Worm (Caenorhabditis elegans) whole organism, L3 larva: ENCODE results near the gene taco-1.

Experiments used
- ama-1 ChIP-seq: fragments of 150-350 bp; optimal IDR thresholded peaks from 2 replicates; lab custom pipeline; 2018
- egl-27 ChIP-seq: sonication (generic microtip); optimal IDR thresholded peaks from 4 replicates; lab custom pipeline; 2017; ENCODE audit warnings: missing biosample characterization, missing genetic modification reagents, missing genetic modification characterization
- hmg-11 ChIP-seq: sonication (generic microtip); optimal IDR thresholded peaks from 2 replicates; lab custom pipeline; 2016; ENCODE audit warnings: missing genetic modification characterization, missing compliant biosample characterization
- lin-39 ChIP-seq: fragments of 150-350 bp; optimal IDR thresholded peaks from 2 replicates; lab custom pipeline; 2018; ENCODE audit warnings: missing biosample characterization, missing genetic modification reagents, missing genetic modification characterization
- nhr-77 ChIP-seq: fragments of 150-350 bp; optimal IDR thresholded peaks from 2 replicates; lab custom pipeline; 2014; ENCODE audit warnings: missing biosample characterization, missing genetic modification characterization
- pha-4 ChIP-seq: fragments of 150-350 bp; optimal IDR thresholded peaks from 2 replicates; lab custom pipeline; 2014; ENCODE audit warnings: missing biosample characterization, missing genetic modification reagents, missing genetic modification characterization
- skn-1 ChIP-seq: fragments of 150-350 bp; optimal IDR thresholded peaks from 2 replicates; lab custom pipeline; 2014; ENCODE audit warnings: missing biosample characterization, missing genetic modification characterization
- ztf-4 ChIP-seq: fragments of 150-350 bp; optimal IDR thresholded peaks from 2 replicates; lab custom pipeline; 2014; ENCODE audit warnings: missing biosample characterization, missing genetic modification characterization

The taco-1 gene

ce11 chrIII:311174-311573 is 27.3 kb downstream of the taco-1 start:
- no peak for TF ChIP-seq nhr-77 (tag; lab: Kevin White, UChicago)
- peak; percentile 2 for TF ChIP-seq hmg-11 (tag; lab: Kevin White, UChicago)

- TF ChIP-seq skn-1 (tag; lab: Kevin White, UChicago) (peak; percentile 7), ama-1 (lab: Kevin White, UChicago) (no peak), egl-27 (peak; percentile 45)
- TF ChIP-seq, all 47 proteins: peak for 2
These were observed 29.0 kb downstream of the taco-1 start for ce11 chrIII:312873-313272.

ce11 chrIII:315160-315559 is 31.2 kb downstream of the taco-1 start, which contains the start of gene Y50D7A.10:
Gene Y50D7A.10, plus strand, starts transcription at chrIII:315460.
- TF ChIP-seq pha-4 (tag; lab: Kevin White, UChicago) = no peak
- no peak for TF ChIP-seq lin-39
- TF ChIP-seq ama-1 (lab: Kevin White, UChicago) = no peak
- TF ChIP-seq ztf-4 (tag; lab: Kevin White, UChicago) = no peak
- TF ChIP-seq, all 47 proteins: peak for 0
